Worm (Caenorhabditis elegans): ENCODE results near the gene W02D7.4.
"Not testable (repeated sequence)": the region's sequence is repeated elsewhere in the genome, so short reads cannot be mapped to it uniquely, and the experiment has no call there.

DNA sequence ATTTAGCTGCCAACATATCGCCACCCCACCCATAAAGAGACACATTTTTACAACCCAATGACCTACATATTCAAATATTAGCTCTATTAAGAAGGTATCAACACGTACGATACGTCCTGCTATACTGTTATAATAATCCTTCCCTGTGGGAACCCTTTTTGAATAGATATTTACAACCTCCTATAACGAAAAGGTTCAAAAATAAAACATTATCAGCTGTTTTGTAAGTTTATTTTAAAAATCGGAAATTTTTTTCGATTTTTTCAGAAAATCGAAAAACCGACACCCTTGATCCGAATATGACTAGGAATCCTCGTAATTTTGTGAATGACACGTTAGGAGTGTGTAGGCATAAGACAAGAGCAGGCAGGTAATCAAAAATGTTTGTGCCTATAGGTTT is 43.5 kb upstream of the W02D7.4 start, which contains the start of gene C08D8.7:
- not testable (repeated sequence) for TF ChIP-seq die-1 (tag; optimal IDR thresholded peaks at IDR 0.05); rec-8 (tag; optimal IDR thresholded peaks at IDR 0.05); ceh-100 (GFP tag; IDR thresholded peaks at IDR 0.05)

Data from whole organism, young adult.